Worm (Caenorhabditis elegans): ENCODE measurements around the gene C06C6.9.
"Not testable (repeated sequence)": the region's sequence is repeated elsewhere in the genome, so short reads cannot be mapped to it uniquely, and the experiment has no call there.

C06C6.9 gene

DNA sequence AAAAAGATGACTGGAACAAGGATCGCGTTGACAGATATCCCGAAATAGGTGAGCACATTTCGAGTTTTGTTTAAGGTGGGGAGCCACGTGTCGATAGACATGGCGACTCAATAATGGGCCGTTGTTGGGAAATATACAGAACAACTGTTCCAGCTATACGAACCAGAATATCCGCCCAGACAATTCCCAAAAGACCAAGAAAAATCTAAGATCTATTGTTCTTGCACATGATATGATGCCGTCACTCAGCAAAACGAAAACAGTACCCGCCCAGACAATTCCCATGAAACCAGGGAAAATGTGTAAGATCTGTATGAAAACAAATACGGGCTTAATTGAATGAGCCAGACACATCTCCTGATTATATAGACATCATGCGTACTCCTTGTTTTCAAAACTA, 10.9 kb upstream of the C06C6.9 start, which contains the start of gene str-231:
TSS of gene str-231 (minus strand) at position 101 of the 400 bp plus-strand sequence.
- TF ChIP-seq nhr-77 (tag; optimal IDR thresholded peaks at IDR 0.05) (no peak), ama-1 (optimal IDR thresholded peaks at IDR 0.05) (no peak), elt-1 (tag; optimal IDR thresholded peaks at IDR 0.05) (no peak), lin-13 (GFP tag; optimal IDR thresholded peaks at IDR 0.05) (no peak), nhr-21 (tag; optimal IDR thresholded peaks at IDR 0.05) (no peak), ceh-16 (tag; optimal IDR thresholded peaks at IDR 0.05) (no peak), nhr-237 (tag; optimal IDR thresholded peaks at IDR 0.05) (no peak), alr-1 (tag; optimal IDR thresholded peaks at IDR 0.05) (no peak)

DNA sequence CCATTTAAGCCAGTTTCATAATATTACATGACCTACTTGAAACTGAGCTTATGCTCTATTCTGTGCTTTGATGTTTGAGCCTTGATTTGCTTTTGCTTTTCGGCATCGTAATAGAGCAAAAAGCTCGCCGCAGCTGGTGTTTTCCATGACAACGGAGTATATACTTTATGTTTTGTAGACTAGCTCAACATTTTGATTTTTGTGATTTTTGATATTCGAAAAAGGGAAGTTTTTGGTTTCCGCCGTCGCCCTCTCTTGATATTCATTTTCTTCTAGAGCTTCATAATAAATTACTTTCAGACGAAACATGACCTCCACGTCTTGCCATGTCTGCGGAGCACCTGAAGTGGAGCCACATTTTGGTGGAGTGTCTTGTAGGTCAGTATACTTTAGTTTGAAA, 5.7 kb upstream of the C06C6.9 start, which contains the start of gene nhr-63:
TSS of gene nhr-63 (plus strand) at position 301 of the 400 bp plus-strand sequence.
- TF ChIP-seq nhr-6 (tag; optimal IDR thresholded peaks at IDR 0.05), result no peak
- no peak for TF ChIP-seq F13H6.1 (tag; optimal IDR thresholded peaks at IDR 0.05)
- TF ChIP-seq lsy-2 (tag; optimal IDR thresholded peaks at IDR 0.05), result no peak
- TF ChIP-seq ztf-4 (tag; optimal IDR thresholded peaks at IDR 0.05), result no peak
- TF ChIP-seq egl-27 (tag; optimal IDR thresholded peaks at IDR 0.05), result no peak

DNA sequence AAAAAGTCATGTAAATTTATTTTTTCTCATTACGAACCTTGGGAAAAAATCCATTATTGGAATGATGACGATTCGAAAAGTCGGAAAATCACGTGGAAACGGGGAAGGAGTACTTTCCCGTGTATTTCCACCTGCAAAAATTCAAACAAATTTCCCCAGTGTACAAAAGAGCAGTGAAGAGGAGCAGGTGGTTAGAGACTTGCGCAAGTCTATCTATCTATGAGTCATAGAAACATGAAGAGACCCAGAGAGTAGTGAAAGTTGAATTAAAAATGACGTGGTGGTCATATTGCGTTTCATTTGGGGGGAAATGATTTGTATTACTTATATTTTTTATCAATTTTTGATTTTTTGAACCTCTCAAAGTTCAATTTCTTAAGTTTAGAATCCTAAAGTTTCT, 3.9 kb upstream of the C06C6.9 start, which contains the start of gene nhr-50:
TSS of gene nhr-50 (minus strand) at position 199 of the 400 bp plus-strand sequence.
- peak; percentile 53 for TF ChIP-seq F13H6.1 (tag; optimal IDR thresholded peaks at IDR 0.05)
- peak; percentile 83 for TF ChIP-seq crh-2 (tag; optimal IDR thresholded peaks at IDR 0.05)
- TF ChIP-seq fos-1 (tag; optimal IDR thresholded peaks at IDR 0.05), result peak; percentile 99
- peak; percentile 45 for TF ChIP-seq C34F6.9 (tag; optimal IDR thresholded peaks at IDR 0.05)
- TF ChIP-seq nhr-12 (tag; optimal IDR thresholded peaks at IDR 0.05), result no peak
- peak; percentile 8 for TF ChIP-seq gmeb-1 (tag; optimal IDR thresholded peaks at IDR 0.05)
- peak; percentile 91 for TF ChIP-seq sma-9 (GFP tag; optimal IDR thresholded peaks at IDR 0.05)
- TF ChIP-seq sma-9 (tag; optimal IDR thresholded peaks at IDR 0.05), result no peak
- peak; percentile 57 for TF ChIP-seq egl-27 (tag; optimal IDR thresholded peaks at IDR 0.05)
- TF ChIP-seq sma-3 (GFP tag; optimal IDR thresholded peaks at IDR 0.05), result peak; percentile 69
- no peak for TF ChIP-seq ama-1 (optimal IDR thresholded peaks at IDR 0.05)
- TF ChIP-seq nhr-129 (tag; optimal IDR thresholded peaks at IDR 0.05), result peak; percentile 54
- TF ChIP-seq nhr-6 (tag; optimal IDR thresholded peaks at IDR 0.05), result no peak
- TF ChIP-seq blmp-1 (tag; optimal IDR thresholded peaks at IDR 0.05; ENCODE audit: insufficient read depth), result peak; percentile 97
- TF ChIP-seq lsy-2 (tag; optimal IDR thresholded peaks at IDR 0.05), result no peak
- peak; percentile 8 for TF ChIP-seq ztf-4 (tag; optimal IDR thresholded peaks at IDR 0.05)
- TF ChIP-seq nhr-21 (tag; optimal IDR thresholded peaks at IDR 0.05), result peak; percentile 45

DNA sequence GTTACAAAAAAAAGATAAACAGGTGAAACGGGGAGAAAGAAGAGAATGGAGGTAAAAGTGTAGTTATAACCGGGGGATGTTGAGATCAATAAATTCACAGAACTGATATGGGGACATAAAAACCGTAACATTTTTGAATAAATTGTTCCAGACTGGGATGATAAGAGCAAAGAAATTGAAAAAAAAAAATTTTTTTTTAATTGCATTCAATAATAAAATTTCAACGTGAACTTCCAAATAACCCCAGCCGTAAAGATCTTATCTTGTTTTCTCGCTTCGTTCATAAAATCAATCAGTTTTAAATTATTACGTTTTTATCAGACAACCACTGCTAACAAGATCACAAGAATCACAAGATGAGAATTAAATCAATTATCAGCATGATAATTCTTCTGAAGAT, 4.7 kb downstream of the C06C6.9 start, which contains the start of gene C06C6.7:
TSS of gene C06C6.7 (plus strand) at position 301 of the 400 bp plus-strand sequence.
- TF ChIP-seq nhr-25 (tag; optimal IDR thresholded peaks at IDR 0.05); Y55F3AM.14 (GFP tag; optimal IDR thresholded peaks at IDR 0.05); elt-1 (tag; optimal IDR thresholded peaks at IDR 0.05): not testable (repeated sequence)

DNA sequence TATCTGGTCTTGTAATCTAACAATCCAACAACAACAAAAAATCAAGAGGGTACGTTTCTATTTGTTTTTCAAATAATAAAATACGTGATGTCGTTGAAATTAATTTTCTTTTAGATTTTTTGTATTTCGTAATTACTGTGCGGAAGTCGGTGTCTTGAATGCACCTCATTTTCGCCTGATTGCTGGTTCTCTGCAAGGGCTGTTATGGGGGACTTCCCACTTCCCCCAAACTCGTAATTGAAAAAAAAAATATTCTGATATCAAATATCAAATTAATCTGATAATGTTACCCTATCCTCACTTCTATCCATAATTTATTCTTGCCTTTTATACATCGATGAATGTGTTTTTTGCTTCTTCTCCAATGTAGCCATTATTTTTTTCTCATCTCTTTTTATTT, 8.5 kb downstream of the C06C6.9 start, which contains the start of gene F36G9.15:
TSS of gene F36G9.15 (minus strand) at position 101 of the 400 bp plus-strand sequence.
- TF ChIP-seq sem-4 (tag; optimal IDR thresholded peaks at IDR 0.05), result no peak
- TF ChIP-seq nhr-11 (tag; optimal IDR thresholded peaks at IDR 0.05), result no peak
- TF ChIP-seq ztf-1 (GFP tag; conservative IDR thresholded peaks at IDR 0.05), result no peak
- no peak for TF ChIP-seq snpc-4 (tag; optimal IDR thresholded peaks at IDR 0.05)
- no peak for TF ChIP-seq unc-39 (tag; optimal IDR thresholded peaks at IDR 0.05)
- no peak for TF ChIP-seq nhr-77 (tag; optimal IDR thresholded peaks at IDR 0.05)
- no peak for TF ChIP-seq peb-1 (tag; optimal IDR thresholded peaks at IDR 0.05)
- TF ChIP-seq unc-55 (GFP tag; optimal IDR thresholded peaks at IDR 0.05), result no peak
- TF ChIP-seq sma-3 (GFP tag; optimal IDR thresholded peaks at IDR 0.05), result no peak
- no peak for TF ChIP-seq nhr-237 (tag; optimal IDR thresholded peaks at IDR 0.05)

DNA sequence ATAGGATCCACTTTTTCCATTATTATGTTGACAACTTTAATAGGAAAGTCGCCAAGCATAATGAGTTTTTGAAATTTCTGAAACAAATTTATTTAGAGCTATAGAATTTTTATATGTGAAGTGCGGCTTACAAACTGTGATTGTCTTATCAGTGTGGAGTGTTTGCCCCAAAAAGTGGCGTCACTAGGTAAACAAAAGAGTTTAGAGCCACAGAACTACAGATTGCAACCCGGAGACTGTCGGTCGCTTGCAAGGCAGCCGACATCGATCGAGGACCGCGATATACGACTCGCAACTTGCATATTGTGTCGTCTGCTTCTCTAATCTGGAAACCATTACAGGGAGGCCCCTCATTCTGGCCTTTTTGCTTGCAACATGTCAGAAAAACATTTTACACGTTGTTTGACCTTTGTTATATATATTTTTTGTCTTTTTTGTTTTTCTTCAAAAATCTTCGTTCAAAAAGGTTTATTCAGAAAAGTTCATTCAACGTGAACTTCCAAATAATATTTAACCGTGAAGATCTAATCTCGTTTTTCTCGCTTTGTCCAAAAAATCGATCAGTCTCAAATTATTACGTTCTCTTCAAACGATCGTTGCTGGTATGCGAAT, 13.7 kb downstream of the C06C6.9 start, which contains the start of the genes fbxa-99 and F36G9.13:
TSS of gene fbxa-99 (minus strand) at position 122 of the 612 bp plus-strand sequence.
TSS of gene F36G9.13 (plus strand) at position 562 of the 612 bp plus-strand sequence.
- TF ChIP-seq mbf-1 (tag; optimal IDR thresholded peaks at IDR 0.05), result no peak
- TF ChIP-seq snpc-4 (tag; optimal IDR thresholded peaks at IDR 0.05), result peak; percentile 56
- TF ChIP-seq mdl-1 (tag; optimal IDR thresholded peaks at IDR 0.05), result no peak
- TF ChIP-seq fos-1 (tag; optimal IDR thresholded peaks at IDR 0.05), result peak; percentile 36
